Fruit fly (Drosophila melanogaster): ENCODE results near the gene CG42331.

Gene CG42331

DNA sequence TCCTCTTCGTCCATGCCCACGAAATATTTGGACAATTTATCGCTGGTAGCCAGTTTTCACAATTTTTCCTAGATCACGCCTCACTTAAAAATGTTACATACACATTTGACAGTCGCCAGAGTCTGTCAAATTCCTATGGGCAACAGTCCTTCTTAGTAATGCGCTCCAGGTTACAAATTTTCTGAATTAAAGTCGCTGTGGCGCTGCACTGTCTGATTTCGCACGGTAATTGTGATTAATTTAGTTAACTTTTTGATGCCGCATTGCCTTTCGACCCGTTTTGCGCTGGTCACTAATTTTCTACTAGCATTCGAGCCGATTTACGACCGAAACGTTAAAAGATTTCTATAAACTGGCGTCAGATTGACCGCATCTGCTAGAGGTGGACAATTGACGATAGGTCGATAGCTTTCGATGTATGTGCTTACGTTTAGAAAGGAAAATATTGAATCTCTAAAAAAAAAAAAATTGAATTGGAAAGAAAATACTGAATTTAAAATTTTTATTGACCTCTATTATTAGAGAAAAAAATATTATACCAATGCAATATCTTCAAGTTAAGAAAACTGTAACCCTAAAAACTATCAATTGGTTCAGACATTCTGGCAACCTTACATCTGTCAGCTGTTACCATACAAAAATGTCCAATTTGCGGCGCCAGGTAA lies 41.8 kb downstream of the CG42331 start, which contains the start of the genes lili and CG34150 (continued):
- TF ChIP-seq Hr3 (GFP tag; optimal IDR thresholded peaks at IDR 0.05) (peak; percentile 74), ssp (GFP tag; IDR thresholded peaks at IDR 0.05) (peak; percentile 71), CG1024 (GFP tag; IDR thresholded peaks at IDR 0.05) (peak; percentile 57), wor (GFP tag; IDR thresholded peaks at IDR 0.05) (0 out of 2 replicates have a peak, but pooled peaks have one; percentile 26), CG1233 (GFP tag; optimal IDR thresholded peaks at IDR 0.05) (peak; percentile 64), onecut (GFP tag; IDR thresholded peaks at IDR 0.05) (peak; percentile 47), pb (GFP tag; optimal IDR thresholded peaks at IDR 0.05) (no peak), gsb-n (tag; optimal IDR thresholded peaks at IDR 0.05) (peak; percentile 43), pros (GFP tag; optimal IDR thresholded peaks at IDR 0.05) (no peak), CG11723 (GFP tag; optimal IDR thresholded peaks at IDR 0.05) (peak; percentile 11), CG9817 (tag; optimal IDR thresholded peaks at IDR 0.05) (peak; percentile 77), bowl (GFP tag; IDR thresholded peaks at IDR 0.05) (no peak), Chrac-16 (GFP tag; optimal IDR thresholded peaks at IDR 0.05) (peak; percentile 85), zen2 (GFP tag; IDR thresholded peaks at IDR 0.05; ENCODE audit: partially characterized antibody) (no peak; the same call in 2 of the 3 replicates), CG16863 (GFP tag; optimal IDR thresholded peaks at IDR 0.05) (peak; percentile 68), Ptx1 (GFP tag; IDR thresholded peaks at IDR 0.05) (peak; percentile 81), Sin3A (optimal IDR thresholded peaks at IDR 0.05) (peak; percentile 43), fd64A (GFP tag; optimal IDR thresholded peaks at IDR 0.05) (no peak), row (GFP tag; IDR thresholded peaks at IDR 0.05) (peak; percentile 90), MESR4 (GFP tag; optimal IDR thresholded peaks at IDR 0.05) (peak; percentile 65), pzg (GFP tag; optimal IDR thresholded peaks at IDR 0.05) (peak; percentile 60), CG17912 (GFP tag; optimal IDR thresholded peaks at IDR 0.05) (no peak), mam (GFP tag; optimal IDR thresholded peaks at IDR 0.05) (peak; percentile 80), toy (GFP tag; IDR thresholded peaks at IDR 0.05) (no peak), CG1832 (GFP tag; optimal IDR thresholded peaks at IDR 0.05) (no peak), tll (GFP tag; optimal IDR thresholded peaks at IDR 0.05) (peak in 1 of 2 experiments; percentile 9), Atf-2 (GFP tag; optimal IDR thresholded peaks at IDR 0.05) (peak; percentile 62)

DNA sequence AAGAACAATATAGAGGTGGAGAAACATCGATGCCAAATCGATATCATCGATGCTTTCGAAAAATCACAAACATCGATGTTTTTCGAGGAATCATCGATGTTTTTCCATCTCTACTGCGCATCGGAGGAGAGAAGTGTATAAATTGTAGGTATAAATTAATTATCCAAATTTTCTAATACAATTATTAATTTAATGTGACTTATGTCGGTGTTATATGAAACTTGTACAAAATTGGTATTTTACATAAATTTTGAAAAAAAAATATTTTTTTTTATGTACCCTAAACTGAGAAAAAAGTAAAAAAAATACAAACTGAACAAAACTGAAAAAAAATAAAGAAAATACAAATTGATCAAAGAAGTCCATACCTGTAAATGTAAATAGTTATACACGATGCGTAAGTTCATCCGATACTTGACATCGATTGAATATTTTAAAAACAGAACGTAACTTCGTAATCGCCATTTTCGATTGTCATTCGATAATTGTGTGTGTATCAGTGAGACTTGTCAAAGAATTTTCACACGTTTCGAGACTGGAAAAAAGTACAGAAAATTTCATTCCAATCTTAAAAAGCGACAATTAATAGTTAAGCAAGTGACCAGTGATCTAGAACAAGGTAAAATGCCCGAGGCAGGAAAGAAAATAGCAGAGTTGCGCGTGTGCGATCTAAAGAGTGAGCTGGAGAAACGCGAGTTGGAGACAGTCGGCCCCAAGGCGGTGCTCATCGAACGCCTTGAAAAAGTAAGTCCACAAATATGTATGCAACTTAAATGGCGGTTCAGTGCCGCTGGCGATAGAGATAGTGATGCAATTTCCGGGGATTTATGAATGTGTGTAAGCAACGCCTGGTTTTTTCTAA lies 45.2 kb downstream of the CG42331 start, which contains the start of the genes CG5808 and Saf-B:
CG5808 (minus strand) TSS at position 15 of the 862 bp plus-strand sequence.
Saf-B (plus strand) TSS at position 472 of the 862 bp plus-strand sequence.
- TF ChIP-seq pum (GFP tag; optimal IDR thresholded peaks at IDR 0.05) (no peak), nau (GFP tag; optimal IDR thresholded peaks at IDR 0.05) (no peak), Hey (tag; optimal IDR thresholded peaks at IDR 0.05) (no peak), CG12104 (GFP tag; optimal IDR thresholded peaks at IDR 0.05) (peak; percentile 74), prd (optimal IDR thresholded peaks at IDR 0.05) (no peak), prd (GFP tag; IDR thresholded peaks at IDR 0.05) (peak; percentile 65), stwl (tag; optimal IDR thresholded peaks at IDR 0.05) (no peak), CG15601 (tag; optimal IDR thresholded peaks at IDR 0.05) (no peak), Neu2 (GFP tag; optimal IDR thresholded peaks at IDR 0.05; ENCODE audit: borderline replicate concordance) (no peak), row (GFP tag; IDR thresholded peaks at IDR 0.05) (peak; percentile 83), Nf-YC (tag; optimal IDR thresholded peaks at IDR 0.05) (no peak), en (GFP tag; optimal IDR thresholded peaks at IDR 0.05) (no peak), CG18764 (GFP tag; optimal IDR thresholded peaks at IDR 0.05) (no peak), CG4617 (GFP tag; optimal IDR thresholded peaks at IDR 0.05; ENCODE audit: borderline replicate concordance) (peak; percentile 39), CG9215 (GFP tag; IDR thresholded peaks at IDR 0.05) (no peak), unc-4 (GFP tag; IDR thresholded peaks at IDR 0.05; ENCODE audit: partially characterized antibody) (peak; percentile 77), CG6272 (GFP tag; IDR thresholded peaks at IDR 0.05) (no peak), jing (GFP tag; optimal IDR thresholded peaks at IDR 0.05) (no peak), eyg (GFP tag; optimal IDR thresholded peaks at IDR 0.05) (no peak), CG7928 (GFP tag; optimal IDR thresholded peaks at IDR 0.05) (peak; percentile 18), Hr78 (GFP tag; optimal IDR thresholded peaks at IDR 0.05) (no peak), Atf3 (GFP tag; optimal IDR thresholded peaks at IDR 0.05) (no peak), CG15479 (GFP tag; optimal IDR thresholded peaks at IDR 0.05) (no peak)
